Worm (Caenorhabditis elegans) whole organism, L4 larva: ENCODE data around the gene T21B6.3.

Experiments used
- F10B5.3 ChIP-seq: sonication (generic microtip); optimal IDR thresholded peaks from 2 replicates; lab custom pipeline; 2016; ENCODE audit warnings: mild to moderate bottlenecking, missing genetic modification characterization, missing compliant biosample characterization
- R02D3.7 ChIP-seq: fragments of 150-350 bp; sonication (generic microtip); optimal IDR thresholded peaks from 3 replicates; lab custom pipeline; 2014; ENCODE audit warnings: missing biosample characterization, missing genetic modification characterization
- Y105C5A.15 ChIP-seq: fragments of 200-800 bp; sonication (Bioruptor generic); IDR thresholded peaks from 2 replicates; pipeline ENCODE4 v1.3.6; 2022; ENCODE audit warnings: missing genetic modification characterization, missing compliant biosample characterization
- Y5F2A.4 ChIP-seq: fragments of 200-800 bp; sonication (Bioruptor generic); optimal IDR thresholded peaks from 2 replicates; lab custom pipeline; 2018; ENCODE audit warnings: mild to moderate bottlenecking, missing genetic modification characterization, missing compliant biosample characterization
- Y75B8A.6 ChIP-seq: fragments of 200-800 bp; sonication (Bioruptor generic); IDR thresholded peaks from 2 replicates; pipeline ENCODE4 v1.3.6; 2022; ENCODE audit warnings: missing genetic modification reagents, missing genetic modification characterization, missing compliant biosample characterization
- aha-1 ChIP-seq: fragments of 150-350 bp; peaks from one replicate; lab custom pipeline; 2014; ENCODE audit warnings: missing biosample characterization, missing genetic modification characterization
- aly-2 ChIP-seq: sonication (generic microtip); optimal IDR thresholded peaks from 2 replicates; lab custom pipeline; 2018; ENCODE audit warnings: missing biosample characterization, missing genetic modification characterization
- ama-1 ChIP-seq: fragments of 150-350 bp; optimal IDR thresholded peaks from 2 replicates; lab custom pipeline; 2014; ENCODE audit warnings: inconsistent platforms, mixed read lengths
- attf-4 ChIP-seq: sonication (generic microtip); optimal IDR thresholded peaks from 3 replicates; lab custom pipeline; 2017; ENCODE audit warnings: missing biosample characterization, missing genetic modification characterization
- ceh-20 ChIP-seq: fragments of 200-800 bp; sonication (Bioruptor generic); IDR thresholded peaks from 2 replicates; pipeline ENCODE4 v1.3.6; 2022; ENCODE audit warnings: missing genetic modification reagents, missing genetic modification characterization, missing compliant biosample characterization
- daf-19 ChIP-seq: fragments of 200-800 bp; sonication (Bioruptor generic); conservative IDR thresholded peaks from 2 replicates; pipeline ENCODE4 v1.3.6; 2022; ENCODE audit warnings: missing genetic modification characterization, missing compliant biosample characterization
- dmd-9 ChIP-seq: fragments of 200-800 bp; sonication (Bioruptor generic); IDR thresholded peaks from 2 replicates; pipeline ENCODE4 v1.3.6; 2022; ENCODE audit warnings: missing genetic modification reagents, missing genetic modification characterization, missing compliant biosample characterization
- duxl-1 ChIP-seq: sonication (generic microtip); optimal IDR thresholded peaks from 2 replicates; lab custom pipeline; 2016; ENCODE audit warnings: mild to moderate bottlenecking, missing genetic modification characterization, moderate library complexity, missing compliant biosample characterization; ENCODE audit not compliant: poor library complexity
- dve-1 ChIP-seq: sonication (generic microtip); optimal IDR thresholded peaks from 2 replicates; lab custom pipeline; 2017; ENCODE audit warnings: antibody characterized with exemption, mild to moderate bottlenecking, missing genetic modification characterization, missing compliant biosample characterization; ENCODE audit not compliant: insufficient read depth
- gei-8 ChIP-seq: fragments of 200-800 bp; sonication (Bioruptor generic); optimal IDR thresholded peaks from 2 replicates; lab custom pipeline; 2018; ENCODE audit warnings: mild to moderate bottlenecking, missing genetic modification characterization, missing compliant biosample characterization
- hif-1 ChIP-seq, 2 experiments: sonication (generic microtip); optimal IDR thresholded peaks; 2 replicates each; lab custom pipeline; 2016 to 2017; ENCODE audit warnings: missing compliant biosample characterization in 2 of 2, missing genetic modification characterization in 2 of 2, missing genetic modification reagents in 2 of 2, missing genotype in 2 of 2, mild to moderate bottlenecking in 1 of 2
- hlh-11 ChIP-seq: fragments of 200-800 bp; sonication (Bioruptor generic); optimal IDR thresholded peaks from 2 replicates; lab custom pipeline; 2018; ENCODE audit warnings: mild to moderate bottlenecking, missing genetic modification characterization, missing compliant biosample characterization
- hmg-1.1 ChIP-seq: fragments of 200-800 bp; sonication (Bioruptor generic); IDR thresholded peaks from 2 replicates; pipeline ENCODE4 v1.3.6; 2022; ENCODE audit warnings: missing genetic modification reagents, missing genetic modification characterization, missing compliant biosample characterization
- jun-1 ChIP-seq: fragments of 150-350 bp; optimal IDR thresholded peaks from 2 replicates; lab custom pipeline; 2014; ENCODE audit warnings: missing biosample characterization, missing genetic modification reagents, missing genetic modification characterization
- lin-1 ChIP-seq: fragments of 200-800 bp; sonication (Bioruptor generic); IDR thresholded peaks from 2 replicates; pipeline ENCODE4 v1.3.6; 2022; ENCODE audit warnings: missing genetic modification reagents, missing genetic modification characterization, missing compliant biosample characterization
- lin-15B ChIP-seq: fragments of 150-350 bp; sonication (generic microtip); optimal IDR thresholded peaks from 3 replicates; lab custom pipeline; 2014; ENCODE audit warnings: missing biosample characterization, missing genetic modification characterization
- lin-39 ChIP-seq: fragments of 150-350 bp; optimal IDR thresholded peaks from 2 replicates; lab custom pipeline; 2014; ENCODE audit warnings: missing biosample characterization, missing genetic modification reagents, missing genetic modification characterization
- madf-5 ChIP-seq, 2 experiments: fragments of 200-800 bp; sonication (Bioruptor generic); IDR thresholded peaks; 2 replicates each; pipeline ENCODE4 v1.3.6; 2022; ENCODE audit warnings: missing compliant biosample characterization in 2 of 2, missing genetic modification characterization in 2 of 2
- mep-1 ChIP-seq: fragments of 150-350 bp; sonication (generic microtip); optimal IDR thresholded peaks from 3 replicates; lab custom pipeline; 2014; ENCODE audit warnings: missing biosample characterization, missing genetic modification characterization
- mes-2 ChIP-seq: sonication (generic microtip); optimal IDR thresholded peaks from 2 replicates; lab custom pipeline; 2016; ENCODE audit warnings: missing genotype, mild to moderate bottlenecking, missing genetic modification characterization, missing compliant biosample characterization; ENCODE audit not compliant: poor library complexity, severe bottlenecking
- nhr-102 ChIP-seq: sonication (generic microtip); optimal IDR thresholded peaks from 2 replicates; lab custom pipeline; 2016; ENCODE audit warnings: mild to moderate bottlenecking, missing genetic modification characterization, moderate library complexity, missing compliant biosample characterization
- nhr-237 ChIP-seq: sonication (generic microtip); optimal IDR thresholded peaks from 2 replicates; lab custom pipeline; 2017; ENCODE audit warnings: missing biosample characterization, missing genetic modification characterization
- nhr-28 ChIP-seq: fragments of 150-350 bp; optimal IDR thresholded peaks from 2 replicates; lab custom pipeline; 2014; ENCODE audit warnings: missing biosample characterization, missing genetic modification characterization
- nhr-41 ChIP-seq: fragments of 200-800 bp; sonication (Bioruptor generic); IDR thresholded peaks from 2 replicates; pipeline ENCODE4 v1.3.6; 2022; ENCODE audit warnings: missing genetic modification reagents, missing genetic modification characterization, missing compliant biosample characterization
- nhr-48 ChIP-seq: sonication (generic microtip); optimal IDR thresholded peaks from 2 replicates; lab custom pipeline; 2016; ENCODE audit warnings: mild to moderate bottlenecking, missing genetic modification characterization, missing compliant biosample characterization
- pqm-1 ChIP-seq: sonication (generic microtip); optimal IDR thresholded peaks from 2 replicates; lab custom pipeline; 2017; ENCODE audit warnings: missing biosample characterization, missing genetic modification characterization
- set-16 ChIP-seq: fragments of 200-800 bp; sonication (Bioruptor generic); IDR thresholded peaks from 2 replicates; pipeline ENCODE4 v1.3.6; 2022; ENCODE audit warnings: missing genetic modification reagents, missing genetic modification characterization, missing compliant biosample characterization
- spr-1 ChIP-seq: sonication (generic microtip); optimal IDR thresholded peaks from 2 replicates; lab custom pipeline; 2016; ENCODE audit warnings: mild to moderate bottlenecking, missing genetic modification characterization, missing compliant biosample characterization
- spr-3 ChIP-seq: fragments of 200-800 bp; sonication (Bioruptor generic); optimal IDR thresholded peaks from 2 replicates; lab custom pipeline; 2018; ENCODE audit warnings: mild to moderate bottlenecking, missing genetic modification characterization, missing compliant biosample characterization
- unc-62 ChIP-seq, 3 experiments: fragments of 150-350 bp in 1 of 3; sonication (generic microtip); optimal IDR thresholded peaks in 2 of 3; peaks in 1 of 3; 1 replicate in 1 of 3; 2 replicates in 2 of 3; lab custom pipeline; 2014 to 2017; ENCODE audit warnings: missing biosample characterization in 3 of 3, missing genetic modification characterization in 3 of 3, missing genetic modification reagents in 3 of 3, missing genotype in 1 of 3
- vab-7 ChIP-seq: fragments of 200-800 bp; sonication (Bioruptor generic); IDR thresholded peaks from 2 replicates; pipeline ENCODE4 v1.3.6; 2022; ENCODE audit warnings: missing genetic modification reagents, missing genetic modification characterization, missing compliant biosample characterization
- zag-1 ChIP-seq: fragments of 150-350 bp; optimal IDR thresholded peaks from 2 replicates; lab custom pipeline; 2014; ENCODE audit warnings: missing biosample characterization, missing genetic modification characterization
- zfp-3 ChIP-seq: fragments of 200-800 bp; sonication (Bioruptor generic); conservative IDR thresholded peaks from 2 replicates; pipeline ENCODE4 v1.3.6; 2022; ENCODE audit warnings: missing genetic modification reagents, missing genetic modification characterization, missing compliant biosample characterization
- zip-2 ChIP-seq: fragments of 150-350 bp; optimal IDR thresholded peaks from 2 replicates; lab custom pipeline; 2014; ENCODE audit warnings: missing biosample characterization, missing genetic modification characterization

T21B6.3 gene

ce11 chrX:10948852-10949251, at the start of gene T21B6.3:
TSS of gene T21B6.3 (minus strand) at chrX:10948952.
- TF ChIP-seq hlh-11 (no peak), R02D3.7 (tag; lab: Kevin White, UChicago) (no peak), nhr-102 (tag; lab: Kevin White, UChicago) (no peak), madf-5 (GFP tag; IDR thresholded peaks at IDR 0.05; lab: Robert Waterston, UW) (no peak), duxl-1 (tag; lab: Kevin White, UChicago) (no peak), spr-1 (tag; lab: Kevin White, UChicago) (no peak), Y75B8A.6 (GFP tag; lab: Robert Waterston, UW) (no peak), lin-39 (tag; lab: Kevin White, UChicago) (no peak), ama-1 (lab: Kevin White, UChicago) (no peak), aly-2 (tag; lab: Kevin White, UChicago) (no peak), set-16 (no peak), vab-7 (no peak), mes-2 (no peak), gei-8 (GFP tag; lab: Kevin White, UChicago) (no peak), nhr-237 (tag; lab: Kevin White, UChicago) (no peak), hmg-1.1 (GFP tag; lab: Robert Waterston, UW) (no peak), dmd-9 (GFP tag; lab: Robert Waterston, UW) (no peak), jun-1 (no peak), zfp-3 (GFP tag; lab: Robert Waterston, UW) (no peak), zip-2 (no peak)

- TF ChIP-seq lin-1 (GFP tag; lab: Robert Waterston, UW) (no peak), attf-4 (tag; lab: Kevin White, UChicago) (no peak), madf-5 (GFP tag; IDR thresholded peaks at IDR 0.05; lab: Robert Waterston, UW) (no peak), zag-1 (tag; lab: Kevin White, UChicago) (no peak), mep-1 (tag; lab: Kevin White, UChicago) (no peak), nhr-41 (GFP tag; lab: Robert Waterston, UW) (no peak), nhr-28 (no peak), daf-19 (GFP tag; lab: Robert Waterston, UW) (no peak), Y105C5A.15 (no peak), aha-1 (tag; lab: Kevin White, UChicago) (peak; percentile 64), unc-62 (GFP tag; optimal IDR thresholded peaks at IDR 0.05 in 1 of 2; lab: Kevin White, UChicago) (no peak), unc-62 (tag; optimal IDR thresholded peaks at IDR 0.05; lab: Kevin White, UChicago) (no peak), lin-15B (tag; lab: Kevin White, UChicago) (no peak), spr-3 (no peak), hif-1 (tag; optimal IDR thresholded peaks at IDR 0.05; lab: Kevin White, UChicago) (no peak), dve-1 (tag; lab: Kevin White, UChicago) (peak; percentile 38), pqm-1 (tag; lab: Kevin White, UChicago) (peak; percentile 23), nhr-48 (no peak), ceh-20 (GFP tag; lab: Robert Waterston, UW) (no peak), F10B5.3 (tag; lab: Kevin White, UChicago) (no peak), Y5F2A.4 (GFP tag; lab: Kevin White, UChicago) (no peak)
- TF ChIP-seq, all 104 proteins: peak for 3
Measured at ce11 chrX:10992177-10992576, 43.4 kb upstream of the T21B6.3 start, which contains the start of gene ver-3. TSS of gene ver-3 (plus strand) at chrX:10992477.
